Worm (Caenorhabditis elegans) whole organism, L1 larva: ENCODE data around the gene C44B9.2.
A peak's percentile ranks its signal among the peaks of the same experiment; 100 is the strongest.

Source experiments
- aha-1 ChIP-seq: fragments of 150-350 bp; optimal IDR thresholded peaks from 2 replicates; lab custom pipeline; 2014; ENCODE audit warnings: missing biosample characterization, missing genetic modification characterization
- ama-1 ChIP-seq: fragments of 150-350 bp; optimal IDR thresholded peaks from 2 replicates; lab custom pipeline; 2014
- blmp-1 ChIP-seq: fragments of 150-350 bp; optimal IDR thresholded peaks from 2 replicates; lab custom pipeline; 2014; ENCODE audit warnings: missing biosample characterization, missing genetic modification characterization
- ceh-82 ChIP-seq, 3 experiments: fragments of 150-350 bp in 1 of 3; sonication (generic microtip) in 2 of 3; optimal IDR thresholded peaks; 2 replicates each; lab custom pipeline; 2014 to 2017; ENCODE audit warnings: missing biosample characterization in 3 of 3, missing genetic modification characterization in 3 of 3
- jun-1 ChIP-seq: fragments of 150-350 bp; optimal IDR thresholded peaks from 2 replicates; lab custom pipeline; 2014; ENCODE audit warnings: missing biosample characterization, missing genetic modification reagents, missing genetic modification characterization
- mdl-1 ChIP-seq, 2 experiments: fragments of 150-350 bp; optimal IDR thresholded peaks; 2 replicates each; lab custom pipeline; 2014 to 2017; ENCODE audit warnings: missing biosample characterization in 2 of 2, missing genetic modification characterization in 2 of 2, inconsistent platforms in 1 of 2
- skn-1 ChIP-seq: fragments of 150-350 bp; optimal IDR thresholded peaks from 2 replicates; lab custom pipeline; 2014; ENCODE audit warnings: missing biosample characterization, missing genetic modification characterization
- sptf-1 ChIP-seq: fragments of 150-350 bp; optimal IDR thresholded peaks from 2 replicates; lab custom pipeline; 2014; ENCODE audit warnings: missing biosample characterization, missing genetic modification characterization
- ztf-11 ChIP-seq, 2 experiments: sonication (generic microtip); optimal IDR thresholded peaks; 2 replicates each; lab custom pipeline; 2016 to 2017; ENCODE audit warnings: missing genetic modification characterization in 2 of 2, missing biosample characterization in 1 of 2, missing compliant biosample characterization in 1 of 2

DNA sequence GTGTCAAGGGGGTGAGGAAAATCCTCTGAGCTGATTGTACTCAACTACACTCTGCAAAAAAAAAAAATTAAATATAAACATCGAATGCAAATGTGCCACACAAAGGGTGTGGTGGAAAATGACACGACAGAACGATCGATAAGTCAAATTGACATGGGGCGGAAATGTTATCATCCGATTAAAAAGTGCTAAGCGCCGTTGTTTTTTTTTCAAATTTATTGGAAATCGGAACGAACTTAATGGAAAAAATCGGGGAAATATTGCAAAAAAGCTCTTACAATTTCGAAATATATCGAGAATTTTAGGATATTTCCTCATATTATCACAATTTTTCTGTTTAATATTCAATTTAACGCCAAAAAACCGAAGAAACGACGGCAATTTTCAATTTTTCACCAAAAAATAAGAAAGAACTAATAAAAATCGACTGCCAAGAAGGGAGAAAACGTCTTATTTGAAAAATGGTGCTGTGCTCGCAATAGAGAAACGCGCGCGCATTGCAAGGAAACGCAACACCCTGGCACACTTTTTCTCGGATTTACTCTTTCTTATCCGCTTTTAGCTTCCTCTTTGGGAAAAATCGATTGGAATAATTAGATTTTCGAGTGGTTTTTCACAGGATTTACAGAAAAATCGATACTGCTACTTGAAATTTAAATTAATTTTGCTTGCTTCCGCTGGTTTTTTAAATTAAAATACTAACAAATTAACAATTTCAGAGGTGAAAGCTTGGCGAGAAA, 6.4 kb upstream of the C44B9.2 start, which contains the start of the genes cey-4 and vps-50:
- TF ChIP-seq jun-1 (no peak), sptf-1 (tag; lab: Kevin White, UChicago) (no peak), ama-1 (lab: Kevin White, UChicago) (no peak), mdl-1 (tag; optimal IDR thresholded peaks at IDR 0.05; lab: Kevin White, UChicago) (no peak), ztf-11 (tag; optimal IDR thresholded peaks at IDR 0.05; lab: Kevin White, UChicago) (no peak), ceh-82 (tag; optimal IDR thresholded peaks at IDR 0.05; lab: Kevin White, UChicago) (peak in 1 of 3 experiments; percentile 29), skn-1 (tag; lab: Kevin White, UChicago) (no peak), aha-1 (tag; lab: Kevin White, UChicago) (no peak), blmp-1 (tag; lab: Kevin White, UChicago) (no peak)
